Worm (Caenorhabditis elegans) whole organism, late embryonic: Measurements from ENCODE around the gene Y113G7A.14.

ENCODE experiments used
- ahr-1 ChIP-seq: sonication (generic microtip); optimal IDR thresholded peaks from 2 replicates; lab custom pipeline; 2016; ENCODE audit warnings: missing genetic modification characterization, missing compliant biosample characterization
- hlh-13 ChIP-seq: fragments of 200-800 bp; sonication (Bioruptor generic); optimal IDR thresholded peaks from 2 replicates; lab custom pipeline; 2018; ENCODE audit warnings: mild to moderate bottlenecking, missing genetic modification characterization, missing compliant biosample characterization
- pat-9 ChIP-seq: fragments of 200-800 bp; sonication (Bioruptor generic); optimal IDR thresholded peaks from 2 replicates; lab custom pipeline; 2018; ENCODE audit warnings: mild to moderate bottlenecking, missing genetic modification characterization, moderate library complexity, missing compliant biosample characterization
- sox-4 ChIP-seq: sonication (generic microtip); optimal IDR thresholded peaks from 2 replicates; lab custom pipeline; 2017; ENCODE audit warnings: mild to moderate bottlenecking, missing genetic modification characterization, inconsistent platforms, missing compliant biosample characterization

DNA sequence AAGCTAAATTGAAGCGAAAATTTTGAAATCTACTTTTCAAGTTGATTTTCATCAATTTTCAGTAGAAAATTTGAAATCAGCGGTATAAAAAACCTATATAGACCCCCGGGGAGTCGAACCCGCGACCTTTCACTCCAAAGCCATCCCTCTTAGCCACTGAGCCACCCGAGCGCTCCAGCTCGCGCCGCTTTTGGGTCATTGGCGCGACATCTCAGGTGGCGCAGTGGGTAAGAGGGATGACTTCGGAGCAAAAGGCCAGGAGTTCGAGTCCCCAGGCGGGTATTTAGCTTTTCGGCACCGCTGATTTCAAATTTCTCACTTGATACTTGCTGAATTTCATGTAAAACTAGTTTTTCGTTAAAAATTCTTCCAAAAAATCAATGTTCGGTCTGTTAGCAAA is 11.6 kb downstream of the Y113G7A.14 start:
- no peak for TF ChIP-seq pat-9 (tag; lab: Kevin White, UChicago)
- TF ChIP-seq hlh-13 (GFP tag; lab: Kevin White, UChicago), result no peak
- no peak for TF ChIP-seq ahr-1 (tag; lab: Kevin White, UChicago)
- TF ChIP-seq sox-4, result no peak
